Fruit fly (Drosophila melanogaster) whole organism, embryonic: ENCODE results near the gene dyw.

Source experiments
- Bgb ChIP-seq: fragments of 200-800 bp; sonication (Bioruptor generic); IDR thresholded peaks from 2 replicates; pipeline ENCODE4 v1.3.6; 2022; ENCODE audit warnings: missing biosample characterization, missing genetic modification characterization; ENCODE audit not compliant: partially characterized antibody
- Blimp-1 ChIP-seq: fragments of 200-800 bp; sonication (Bioruptor generic); optimal IDR thresholded peaks from 3 replicates; lab custom pipeline; 2018; ENCODE audit warnings: missing biosample characterization, missing genetic modification characterization, mild to moderate bottlenecking, moderate library complexity, missing genetic modification reagents
- CG10267 ChIP-seq: fragments of 200-800 bp; sonication (Bioruptor generic); optimal IDR thresholded peaks from 2 replicates; lab custom pipeline; 2018; ENCODE audit warnings: missing biosample characterization, mild to moderate bottlenecking, missing genetic modification characterization, moderate library complexity
- CG12659 ChIP-seq: fragments of 200-800 bp; sonication (Bioruptor generic); optimal IDR thresholded peaks from 3 replicates; lab custom pipeline; 2017; ENCODE audit warnings: mild to moderate bottlenecking, missing biosample characterization, missing genetic modification reagents, missing genetic modification characterization
- CG13287 ChIP-seq: fragments of 200-800 bp; sonication (Bioruptor generic); IDR thresholded peaks from 2 replicates; pipeline ENCODE4 v1.3.6; 2022; ENCODE audit warnings: missing biosample characterization, missing genetic modification characterization; ENCODE audit not compliant: partially characterized antibody
- CG13424 ChIP-seq: fragments of 200-800 bp; sonication (Bioruptor generic); optimal IDR thresholded peaks from 2 replicates; lab custom pipeline; 2019; ENCODE audit warnings: missing biosample characterization, mild to moderate bottlenecking, missing genetic modification characterization, moderate library complexity
- CG14860 ChIP-seq: fragments of 200-800 bp; sonication (Bioruptor generic); IDR thresholded peaks from 3 replicates; pipeline ENCODE4 v1.3.6; 2022; ENCODE audit warnings: missing biosample characterization, missing genetic modification characterization; ENCODE audit not compliant: partially characterized antibody
- CG15269 ChIP-seq: fragments of 200-800 bp; sonication (Bioruptor generic); optimal IDR thresholded peaks from 2 replicates; lab custom pipeline; 2018; ENCODE audit warnings: missing biosample characterization, mild to moderate bottlenecking, missing genetic modification characterization, moderate library complexity
- CG1647 ChIP-seq: fragments of 200-800 bp; sonication (Bioruptor generic); optimal IDR thresholded peaks from 3 replicates; lab custom pipeline; 2016; ENCODE audit warnings: missing biosample characterization, missing genetic modification characterization
- CG17359 ChIP-seq: fragments of 200-800 bp; sonication (Bioruptor generic); optimal IDR thresholded peaks from 3 replicates; lab custom pipeline; 2018; ENCODE audit warnings: missing biosample characterization, mild to moderate bottlenecking, missing genetic modification characterization, moderate library complexity
- CG2120 ChIP-seq: fragments of 200-800 bp; sonication (Bioruptor generic); optimal IDR thresholded peaks from 3 replicates; lab custom pipeline; 2016; ENCODE audit warnings: missing biosample characterization, missing genetic modification characterization
- CG2889 ChIP-seq: fragments of 200-800 bp; sonication (Bioruptor generic); IDR thresholded peaks from 3 replicates; pipeline ENCODE4 v1.3.6; 2022; ENCODE audit warnings: missing biosample characterization, missing genetic modification characterization
- CG34224 ChIP-seq: fragments of 200-800 bp; sonication (Bioruptor generic); IDR thresholded peaks from 3 replicates; pipeline ENCODE4 v1.3.6; 2022; ENCODE audit warnings: missing biosample characterization, missing genetic modification characterization; ENCODE audit not compliant: partially characterized antibody
- CG7963 ChIP-seq: fragments of 200-800 bp; sonication (Bioruptor generic); IDR thresholded peaks from 3 replicates; pipeline ENCODE4 v1.3.6; 2022; ENCODE audit warnings: missing biosample characterization, missing genetic modification characterization; ENCODE audit not compliant: partially characterized antibody
- CG8089 ChIP-seq: fragments of 200-800 bp; sonication (Bioruptor generic); optimal IDR thresholded peaks from 3 replicates; lab custom pipeline; 2016; ENCODE audit warnings: missing biosample characterization, missing genetic modification characterization
- CG8388 ChIP-seq: fragments of 200-800 bp; sonication (Bioruptor generic); optimal IDR thresholded peaks from 2 replicates; lab custom pipeline; 2019; ENCODE audit warnings: missing biosample characterization, mild to moderate bottlenecking, missing genetic modification characterization, moderate library complexity
- CG8478 ChIP-seq: fragments of >200 bp; optimal IDR thresholded peaks from 2 replicates; lab custom pipeline; 2018
- CG9817 ChIP-seq: fragments of 200-800 bp; sonication (Bioruptor generic); optimal IDR thresholded peaks from 2 replicates; lab custom pipeline; 2018; ENCODE audit warnings: missing biosample characterization, mild to moderate bottlenecking, missing genetic modification characterization, moderate library complexity
- Dip2 ChIP-seq: fragments of 200-800 bp; sonication (Bioruptor generic); IDR thresholded peaks from 2 replicates; pipeline ENCODE4 v1.3.6; 2022; ENCODE audit warnings: missing biosample characterization, missing genetic modification characterization
- Elba2 ChIP-seq: fragments of 200-800 bp; sonication (Bioruptor generic); optimal IDR thresholded peaks from 3 replicates; lab custom pipeline; 2016; ENCODE audit warnings: missing biosample characterization, missing genetic modification characterization
- Gsc ChIP-seq: fragments of 200-800 bp; sonication (Bioruptor generic); IDR thresholded peaks from 2 replicates; pipeline ENCODE4 v1.3.6; 2022; ENCODE audit warnings: missing biosample characterization, missing genetic modification characterization
- Max ChIP-seq: fragments of 200-800 bp; sonication (Bioruptor generic); optimal IDR thresholded peaks from 2 replicates; lab custom pipeline; 2016; ENCODE audit warnings: missing biosample characterization, mild to moderate bottlenecking, missing genetic modification characterization
- NC2α ChIP-seq: fragments of 200-800 bp; sonication (Bioruptor generic); optimal IDR thresholded peaks from 2 replicates; lab custom pipeline; 2016; ENCODE audit warnings: missing biosample characterization, missing genetic modification characterization
- Spps ChIP-seq: fragments of 200-800 bp; sonication (Bioruptor generic); optimal IDR thresholded peaks from 2 replicates; lab custom pipeline; 2018; ENCODE audit warnings: missing biosample characterization, mild to moderate bottlenecking, missing genetic modification characterization
- Sry-β ChIP-seq: fragments of 200-800 bp; sonication (Bioruptor generic); optimal IDR thresholded peaks from 2 replicates; lab custom pipeline; 2018; ENCODE audit warnings: missing biosample characterization, mild to moderate bottlenecking, missing genetic modification characterization, moderate library complexity
- Trl ChIP-seq, 3 experiments: fragments of >200 bp in 2 of 3; fragments of 200-800 bp in 1 of 3; sonication (Bioruptor generic) in 1 of 3; optimal IDR thresholded peaks; 2 replicates in 1 of 3; 3 replicates in 2 of 3; lab custom pipeline; 2016 to 2017; ENCODE audit warnings: missing biosample characterization in 1 of 3, missing genetic modification characterization in 1 of 3
- az2 ChIP-seq: fragments of 200-800 bp; sonication (Bioruptor generic); optimal IDR thresholded peaks from 3 replicates; lab custom pipeline; 2016; ENCODE audit warnings: missing biosample characterization, missing genetic modification characterization
- bcd ChIP-seq: fragments of 200-800 bp; sonication (Bioruptor generic); optimal IDR thresholded peaks from 2 replicates; lab custom pipeline; 2017; ENCODE audit warnings: missing biosample characterization, mild to moderate bottlenecking, missing genetic modification characterization
- cato ChIP-seq: fragments of 200-800 bp; sonication (Bioruptor generic); optimal IDR thresholded peaks from 2 replicates; lab custom pipeline; 2016; ENCODE audit warnings: missing biosample characterization, missing genetic modification characterization, borderline replicate concordance
- corto ChIP-seq: fragments of 200-800 bp; sonication (Bioruptor generic); optimal IDR thresholded peaks from 2 replicates; lab custom pipeline; 2016; ENCODE audit warnings: missing biosample characterization, mild to moderate bottlenecking, missing genetic modification characterization, moderate library complexity
- dan ChIP-seq: fragments of 200-800 bp; sonication (Bioruptor generic); IDR thresholded peaks from 2 replicates; pipeline ENCODE4 v1.3.6; 2022; ENCODE audit warnings: missing biosample characterization, missing genetic modification characterization
- dimm ChIP-seq: fragments of 200-800 bp; sonication (Bioruptor generic); IDR thresholded peaks from 2 replicates; pipeline ENCODE4 v1.3.6; 2022; ENCODE audit warnings: missing biosample characterization, missing genetic modification characterization
- dpn ChIP-seq, 2 experiments: fragments of 200-800 bp; sonication (Bioruptor generic); optimal IDR thresholded peaks; 3 replicates each; lab custom pipeline; 2016; ENCODE audit warnings: missing biosample characterization in 2 of 2, missing genetic modification characterization in 2 of 2
- dysf ChIP-seq: fragments of 200-800 bp; sonication (Bioruptor generic); IDR thresholded peaks from 3 replicates; pipeline ENCODE4 v1.3.6; 2022; ENCODE audit warnings: missing biosample characterization, missing genetic modification characterization
- en ChIP-seq: fragments of 200-800 bp; sonication (Bioruptor generic); optimal IDR thresholded peaks from 2 replicates; lab custom pipeline; 2016; ENCODE audit warnings: missing biosample characterization, missing genetic modification characterization
- fd96Cb ChIP-seq: fragments of 200-800 bp; sonication (Bioruptor generic); optimal IDR thresholded peaks from 2 replicates; lab custom pipeline; 2018; ENCODE audit warnings: missing biosample characterization, mild to moderate bottlenecking, missing genetic modification characterization, moderate library complexity
- hth ChIP-seq: fragments of >200 bp; optimal IDR thresholded peaks from 2 replicates; lab custom pipeline; 2017; ENCODE audit warnings: inconsistent platforms
- jigr1 ChIP-seq: fragments of 200-800 bp; sonication (Bioruptor generic); IDR thresholded peaks from 3 replicates; pipeline ENCODE4 v1.3.6; 2022; ENCODE audit warnings: missing biosample characterization, missing genetic modification characterization
- nau ChIP-seq: fragments of 200-800 bp; sonication (Bioruptor generic); optimal IDR thresholded peaks from 3 replicates; lab custom pipeline; 2017; ENCODE audit warnings: missing biosample characterization, mild to moderate bottlenecking, missing genetic modification characterization, missing genetic modification reagents
- odd ChIP-seq: fragments of 200-800 bp; sonication (Bioruptor generic); optimal IDR thresholded peaks from 2 replicates; lab custom pipeline; 2017; ENCODE audit warnings: missing biosample characterization, mild to moderate bottlenecking, missing genetic modification characterization
- pan ChIP-seq, 4 experiments: fragments of >200 bp in 3 of 4; fragments of 200-800 bp in 1 of 4; sonication (Bioruptor generic) in 1 of 4; optimal IDR thresholded peaks in 3 of 4; IDR thresholded peaks in 1 of 4; 2 replicates each; pipeline versions ENCODE4 v1.3.6 to Lab custom; 2017 to 2022; ENCODE audit warnings: missing biosample characterization in 2 of 4, missing genetic modification characterization in 2 of 4, mixed read lengths in 1 of 4
- pho ChIP-seq: fragments of 200-800 bp; sonication (Bioruptor generic); optimal IDR thresholded peaks from 2 replicates; lab custom pipeline; 2016; ENCODE audit warnings: missing biosample characterization, missing genetic modification characterization
- pzg ChIP-seq: fragments of 200-800 bp; sonication (Bioruptor generic); optimal IDR thresholded peaks from 3 replicates; lab custom pipeline; 2018; ENCODE audit warnings: missing biosample characterization, mild to moderate bottlenecking, missing genetic modification characterization, moderate library complexity
- seq ChIP-seq: fragments of 200-800 bp; sonication (Bioruptor generic); IDR thresholded peaks from 2 replicates; pipeline ENCODE4 v1.3.6; 2022; ENCODE audit warnings: missing biosample characterization, missing genetic modification characterization
- sima ChIP-seq: fragments of 200-800 bp; sonication (Bioruptor generic); optimal IDR thresholded peaks from 2 replicates; lab custom pipeline; 2016; ENCODE audit warnings: missing biosample characterization, missing genetic modification characterization
- stwl ChIP-seq: fragments of 200-800 bp; sonication (Bioruptor generic); optimal IDR thresholded peaks from 3 replicates; lab custom pipeline; 2018; ENCODE audit warnings: missing biosample characterization, mild to moderate bottlenecking, missing genetic modification characterization, moderate library complexity
- tio ChIP-seq: fragments of 200-800 bp; sonication (Bioruptor generic); optimal IDR thresholded peaks from 2 replicates; lab custom pipeline; 2017; ENCODE audit warnings: missing biosample characterization, missing genetic modification characterization, inconsistent platforms
- trem ChIP-seq: fragments of 200-800 bp; optimal IDR thresholded peaks from 3 replicates; lab custom pipeline; 2019; ENCODE audit warnings: missing biosample characterization, mild to moderate bottlenecking, missing genetic modification characterization, moderate library complexity
- vnd ChIP-seq: fragments of 200-800 bp; sonication (Bioruptor generic); IDR thresholded peaks from 3 replicates; pipeline ENCODE4 v1.3.6; 2022; ENCODE audit warnings: missing biosample characterization, missing genetic modification characterization; ENCODE audit not compliant: partially characterized antibody
- zen2 ChIP-seq: fragments of 200-800 bp; sonication (Bioruptor generic); IDR thresholded peaks from 3 replicates; pipeline ENCODE4 v1.3.6; 2022; ENCODE audit warnings: missing biosample characterization, missing genetic modification characterization; ENCODE audit not compliant: partially characterized antibody

dyw gene

dm6 chrX:2727506-2727905 is 33.8 kb upstream of the dyw start, which contains the start of gene dwg (continued):
- TF ChIP-seq CG2889 (no peak), trem (tag; lab: Kevin White, UChicago) (peak; percentile 36), CG14860 (GFP tag; lab: Robert Waterston, UW) (peak; percentile 68; the same call in 2 of the 3 replicates), pzg (GFP tag; lab: Kevin White, UChicago) (peak; percentile 53), CG13287 (peak; percentile 88), CG7963 (GFP tag; lab: Robert Waterston, UW) (peak; percentile 82), CG9817 (no peak), CG8388 (no peak), CG2120 (GFP tag; lab: Kevin White, UChicago) (no peak), CG1647 (GFP tag; lab: Kevin White, UChicago) (no peak), pan (optimal IDR thresholded peaks at IDR 0.05; lab: Kevin White, UChicago) (no peak), pan (GFP tag; optimal IDR thresholded peaks at IDR 0.05 in 1 of 2, IDR thresholded peaks at IDR 0.05 in 1 of 2) (no peak), Spps (tag; lab: Kevin White, UChicago) (no peak), bcd (GFP tag; lab: Kevin White, UChicago) (no peak), jigr1 (GFP tag; lab: Robert Waterston, UW) (no peak), Dip2 (no peak), Blimp-1 (GFP tag; lab: Kevin White, UChicago) (peak; percentile 75), nau (GFP tag; lab: Kevin White, UChicago) (no peak), sima (GFP tag; lab: Kevin White, UChicago) (no peak), fd96Cb (tag; lab: Kevin White, UChicago) (no peak), CG12659 (GFP tag; lab: Kevin White, UChicago) (no peak), az2 (GFP tag; lab: Kevin White, UChicago) (no peak), seq (GFP tag; lab: Robert Waterston, UW) (no peak), corto (GFP tag; lab: Kevin White, UChicago) (no peak), CG10267 (peak; percentile 36), CG8089 (GFP tag; lab: Kevin White, UChicago) (no peak), odd (no peak), CG34224 (GFP tag; lab: Robert Waterston, UW) (peak; percentile 82), dan (GFP tag; lab: Robert Waterston, UW) (no peak), dpn (GFP tag; optimal IDR thresholded peaks at IDR 0.05; lab: Kevin White, UChicago) (no peak), Gsc (GFP tag; lab: Robert Waterston, UW) (no peak), Max (GFP tag; lab: Kevin White, UChicago) (no peak), CG13424 (no peak), pho (no peak), Bgb (GFP tag; lab: Robert Waterston, UW) (peak; percentile 88), dimm (GFP tag; lab: Robert Waterston, UW) (no peak), Elba2 (GFP tag; lab: Kevin White, UChicago) (no peak), CG17359 (tag; lab: Kevin White, UChicago) (no peak), en (GFP tag; lab: Kevin White, UChicago) (no peak), tio (GFP tag; lab: Kevin White, UChicago) (no peak), Trl (optimal IDR thresholded peaks at IDR 0.05; lab: Kevin White, UChicago) (no peak), Trl (GFP tag; optimal IDR thresholded peaks at IDR 0.05; lab: Kevin White, UChicago) (no peak), dysf (GFP tag; lab: Robert Waterston, UW) (no peak), zen2 (GFP tag; lab: Robert Waterston, UW) (peak; percentile 87), NC2α (GFP tag; lab: Kevin White, UChicago) (no peak), cato (GFP tag; lab: Kevin White, UChicago) (no peak), stwl (peak; percentile 59), CG15269 (tag; lab: Kevin White, UChicago) (no peak), hth (lab: Kevin White, UChicago) (no peak), Sry-β (GFP tag; lab: Kevin White, UChicago) (peak; percentile 4), CG8478 (lab: Kevin White, UChicago) (no peak), vnd (GFP tag; lab: Robert Waterston, UW) (peak; percentile 75)
